Fruit fly (Drosophila melanogaster) whole organism, embryonic: ENCODE data around the gene pim.

Source experiments
- Ada2b ChIP-seq: fragments of 200-800 bp; sonication (Bioruptor generic); IDR thresholded peaks from 2 replicates; pipeline ENCODE4 v1.3.6; 2022; ENCODE audit warnings: missing biosample characterization, missing genetic modification characterization
- BtbVII ChIP-seq: fragments of 200-800 bp; sonication (Bioruptor generic); optimal IDR thresholded peaks from 3 replicates; lab custom pipeline; 2017; ENCODE audit warnings: missing biosample characterization, mild to moderate bottlenecking, missing genetic modification characterization
- CG10209 ChIP-seq: fragments of 200-800 bp; sonication (Bioruptor generic); optimal IDR thresholded peaks from 3 replicates; lab custom pipeline; 2017; ENCODE audit warnings: missing biosample characterization, mild to moderate bottlenecking, missing genetic modification characterization, missing genetic modification reagents
- CG10654 ChIP-seq: fragments of 200-800 bp; sonication (Bioruptor generic); optimal IDR thresholded peaks from 2 replicates; lab custom pipeline; 2016; ENCODE audit warnings: missing biosample characterization, missing genetic modification characterization
- CG11093 ChIP-seq: fragments of 200-800 bp; sonication (Bioruptor generic); IDR thresholded peaks from 3 replicates; pipeline ENCODE4 v1.3.6; 2022; ENCODE audit warnings: missing biosample characterization, missing genetic modification characterization
- CG11456 ChIP-seq: fragments of 200-800 bp; sonication (Bioruptor generic); IDR thresholded peaks from 3 replicates; pipeline ENCODE4 v1.3.6; 2022; ENCODE audit warnings: missing biosample characterization, missing genetic modification characterization
- CG11560 ChIP-seq: fragments of 200-800 bp; sonication (Bioruptor generic); IDR thresholded peaks from 3 replicates; pipeline ENCODE4 v1.3.6; 2022; ENCODE audit warnings: missing biosample characterization, missing genetic modification characterization
- CG11695 ChIP-seq: fragments of 200-800 bp; sonication (Bioruptor generic); IDR thresholded peaks from 3 replicates; pipeline ENCODE4 v1.3.6; 2022; ENCODE audit warnings: missing biosample characterization, missing genetic modification characterization
- CG11723 ChIP-seq: fragments of 200-800 bp; sonication (Bioruptor generic); optimal IDR thresholded peaks from 2 replicates; lab custom pipeline; 2017; ENCODE audit warnings: missing biosample characterization, mild to moderate bottlenecking, missing genetic modification characterization
- CG1233 ChIP-seq: fragments of 200-800 bp; sonication (Bioruptor generic); optimal IDR thresholded peaks from 4 replicates; lab custom pipeline; 2018; ENCODE audit warnings: missing biosample characterization, mild to moderate bottlenecking, missing genetic modification characterization
- CG15073 ChIP-seq: fragments of 200-800 bp; sonication (Bioruptor generic); optimal IDR thresholded peaks from 2 replicates; lab custom pipeline; 2016; ENCODE audit warnings: missing biosample characterization, missing genetic modification characterization
- CG1792 ChIP-seq: fragments of 200-800 bp; sonication (Bioruptor generic); optimal IDR thresholded peaks from 2 replicates; lab custom pipeline; 2016; ENCODE audit warnings: missing biosample characterization, missing genetic modification characterization
- CG18764 ChIP-seq: fragments of 200-800 bp; sonication (Bioruptor generic); optimal IDR thresholded peaks from 3 replicates; lab custom pipeline; 2016; ENCODE audit warnings: missing biosample characterization, missing genetic modification characterization
- CG2875 ChIP-seq: fragments of 200-800 bp; sonication (Bioruptor generic); optimal IDR thresholded peaks from 2 replicates; lab custom pipeline; 2017; ENCODE audit warnings: missing biosample characterization, mild to moderate bottlenecking, missing genetic modification characterization, missing genetic modification reagents
- CG31388 ChIP-seq: fragments of 200-800 bp; sonication (Bioruptor generic); optimal IDR thresholded peaks from 2 replicates; lab custom pipeline; 2016; ENCODE audit warnings: missing biosample characterization, missing genetic modification characterization
- CG3163 ChIP-seq: fragments of 200-800 bp; sonication (Bioruptor generic); optimal IDR thresholded peaks from 3 replicates; lab custom pipeline; 2016; ENCODE audit warnings: missing biosample characterization, missing genetic modification characterization
- CG3726 ChIP-seq: fragments of 200-800 bp; sonication (Bioruptor generic); IDR thresholded peaks from 3 replicates; pipeline ENCODE4, ENCODE4 v1.3.6; 2022; ENCODE audit warnings: missing biosample characterization, missing genetic modification characterization
- CG4328 ChIP-seq: fragments of 200-800 bp; sonication (Bioruptor generic); optimal IDR thresholded peaks from 3 replicates; lab custom pipeline; 2017; ENCODE audit warnings: missing biosample characterization, missing genetic modification reagents, missing genetic modification characterization
- CG4617 ChIP-seq: fragments of 200-800 bp; sonication (Bioruptor generic); optimal IDR thresholded peaks from 3 replicates; lab custom pipeline; 2016; ENCODE audit warnings: missing biosample characterization, missing genetic modification characterization, borderline replicate concordance
- CG8089 ChIP-seq: fragments of 200-800 bp; sonication (Bioruptor generic); optimal IDR thresholded peaks from 3 replicates; lab custom pipeline; 2016; ENCODE audit warnings: missing biosample characterization, missing genetic modification characterization
- CG8359 ChIP-seq: fragments of 200-800 bp; sonication (Bioruptor generic); optimal IDR thresholded peaks from 2 replicates; lab custom pipeline; 2017; ENCODE audit warnings: missing biosample characterization, mild to moderate bottlenecking, missing genetic modification characterization, borderline replicate concordance
- CG8388 ChIP-seq: fragments of 200-800 bp; sonication (Bioruptor generic); optimal IDR thresholded peaks from 2 replicates; lab custom pipeline; 2019; ENCODE audit warnings: missing biosample characterization, mild to moderate bottlenecking, missing genetic modification characterization, moderate library complexity
- CG8944 ChIP-seq: fragments of 200-800 bp; sonication (Bioruptor generic); optimal IDR thresholded peaks from 3 replicates; lab custom pipeline; 2016; ENCODE audit warnings: missing biosample characterization, missing genetic modification characterization
- CG9437 ChIP-seq: fragments of 200-800 bp; sonication (Bioruptor generic); optimal IDR thresholded peaks from 2 replicates; lab custom pipeline; 2018; ENCODE audit warnings: missing biosample characterization, mild to moderate bottlenecking, missing genetic modification characterization
- CHES-1-like ChIP-seq: fragments of 200-800 bp; sonication (Bioruptor generic); optimal IDR thresholded peaks from 2 replicates; lab custom pipeline; 2016; ENCODE audit warnings: missing biosample characterization, missing genetic modification characterization
- Dip2 ChIP-seq: fragments of 200-800 bp; sonication (Bioruptor generic); IDR thresholded peaks from 2 replicates; pipeline ENCODE4 v1.3.6; 2022; ENCODE audit warnings: missing biosample characterization, missing genetic modification characterization
- Dref ChIP-seq: fragments of 200-800 bp; sonication (Bioruptor generic); IDR thresholded peaks from 2 replicates; pipeline ENCODE4 v1.3.6; 2022; ENCODE audit warnings: missing biosample characterization, missing genetic modification characterization
- ERR ChIP-seq: fragments of 200-800 bp; sonication (Bioruptor generic); optimal IDR thresholded peaks from 2 replicates; lab custom pipeline; 2016; ENCODE audit warnings: missing biosample characterization, missing genetic modification characterization
- Eip74EF ChIP-seq, 2 experiments: fragments of 200-800 bp in 1 of 2; fragments of >200 bp in 1 of 2; sonication (Bioruptor generic) in 1 of 2; optimal IDR thresholded peaks; 2 replicates each; lab custom pipeline; 2017 to 2019; ENCODE audit warnings: missing biosample characterization in 2 of 2, missing genetic modification characterization in 2 of 2, mild to moderate bottlenecking in 1 of 2, moderate library complexity in 1 of 2
- H2.0 ChIP-seq: fragments of 200-800 bp; sonication (Bioruptor generic); IDR thresholded peaks from 2 replicates; pipeline ENCODE4 v1.3.6; 2022; ENCODE audit warnings: missing biosample characterization, missing genetic modification characterization
- Lhr ChIP-seq: fragments of 200-800 bp; sonication (Bioruptor generic); optimal IDR thresholded peaks from 3 replicates; lab custom pipeline; 2017; ENCODE audit warnings: mild to moderate bottlenecking, missing biosample characterization, missing genetic modification reagents, missing genetic modification characterization
- Meics ChIP-seq: fragments of 200-800 bp; sonication (Bioruptor generic); optimal IDR thresholded peaks from 2 replicates; lab custom pipeline; 2017; ENCODE audit warnings: missing biosample characterization, mild to moderate bottlenecking, missing genetic modification characterization
- PHDP ChIP-seq: fragments of 200-800 bp; sonication (Bioruptor generic); optimal IDR thresholded peaks from 3 replicates; lab custom pipeline; 2018; ENCODE audit warnings: missing biosample characterization, mild to moderate bottlenecking, missing genetic modification characterization, moderate library complexity
- Sox100B ChIP-seq: fragments of 200-800 bp; sonication (Bioruptor generic); optimal IDR thresholded peaks from 3 replicates; lab custom pipeline; 2018; ENCODE audit warnings: missing biosample characterization, mild to moderate bottlenecking, missing genetic modification characterization
- Spps ChIP-seq: fragments of 200-800 bp; sonication (Bioruptor generic); optimal IDR thresholded peaks from 2 replicates; lab custom pipeline; 2018; ENCODE audit warnings: missing biosample characterization, mild to moderate bottlenecking, missing genetic modification characterization
- Xbp1 ChIP-seq: fragments of 200-800 bp; sonication (Bioruptor generic); optimal IDR thresholded peaks from 3 replicates; lab custom pipeline; 2016; ENCODE audit warnings: missing biosample characterization, mild to moderate bottlenecking, missing genetic modification characterization
- amos ChIP-seq: fragments of 200-800 bp; sonication (Bioruptor generic); IDR thresholded peaks from 2 replicates; pipeline ENCODE4 v1.3.6; 2022; ENCODE audit warnings: missing biosample characterization, missing genetic modification characterization; ENCODE audit not compliant: partially characterized antibody
- bbx ChIP-seq: fragments of 200-800 bp; sonication (Bioruptor generic); IDR thresholded peaks from 2 replicates; pipeline ENCODE4 v1.3.6; 2022; ENCODE audit warnings: missing biosample characterization, missing genetic modification characterization; ENCODE audit not compliant: partially characterized antibody
- chm ChIP-seq: fragments of 200-800 bp; sonication (Bioruptor generic); IDR thresholded peaks from 2 replicates; pipeline ENCODE4 v1.3.6; 2022; ENCODE audit warnings: missing biosample characterization, missing genetic modification characterization
- crc ChIP-seq: fragments of 200-800 bp; sonication (Bioruptor generic); optimal IDR thresholded peaks from 2 replicates; lab custom pipeline; 2016; ENCODE audit warnings: missing biosample characterization, missing genetic modification characterization
- disco-r ChIP-seq: fragments of 200-800 bp; sonication (Bioruptor generic); optimal IDR thresholded peaks from 2 replicates; lab custom pipeline; 2016; ENCODE audit warnings: missing biosample characterization, missing genetic modification characterization
- dmrt11E ChIP-seq: fragments of 200-800 bp; sonication (Bioruptor generic); optimal IDR thresholded peaks from 3 replicates; lab custom pipeline; 2018; ENCODE audit warnings: missing biosample characterization, mild to moderate bottlenecking, missing genetic modification characterization, moderate library complexity
- ewg ChIP-seq: fragments of 200-800 bp; sonication (Bioruptor generic); optimal IDR thresholded peaks from 3 replicates; lab custom pipeline; 2017; ENCODE audit warnings: mild to moderate bottlenecking, missing biosample characterization, missing genetic modification reagents, missing genetic modification characterization
- grn ChIP-seq: fragments of 200-800 bp; sonication (Bioruptor generic); optimal IDR thresholded peaks from 3 replicates; lab custom pipeline; 2017; ENCODE audit warnings: missing biosample characterization, missing genetic modification characterization
- gsb ChIP-seq: fragments of 200-800 bp; sonication (Bioruptor generic); IDR thresholded peaks from 2 replicates; pipeline ENCODE4 v1.3.6; 2022; ENCODE audit warnings: missing biosample characterization, missing genetic modification characterization
- kay ChIP-seq: fragments of 200-800 bp; sonication (Bioruptor generic); optimal IDR thresholded peaks from 2 replicates; lab custom pipeline; 2016; ENCODE audit warnings: missing biosample characterization, missing genetic modification characterization
- kni ChIP-seq: fragments of 200-800 bp; sonication (Bioruptor generic); optimal IDR thresholded peaks from 3 replicates; lab custom pipeline; 2017; ENCODE audit warnings: mild to moderate bottlenecking, missing biosample characterization, missing genetic modification reagents, missing genetic modification characterization
- pan ChIP-seq, 4 experiments: fragments of >200 bp in 3 of 4; fragments of 200-800 bp in 1 of 4; sonication (Bioruptor generic) in 1 of 4; optimal IDR thresholded peaks in 3 of 4; IDR thresholded peaks in 1 of 4; 2 replicates each; pipeline versions ENCODE4 v1.3.6 to Lab custom; 2017 to 2022; ENCODE audit warnings: missing biosample characterization in 2 of 4, missing genetic modification characterization in 2 of 4, mixed read lengths in 1 of 4
- psq ChIP-seq: fragments of 200-800 bp; sonication (Bioruptor generic); optimal IDR thresholded peaks from 2 replicates; lab custom pipeline; 2017; ENCODE audit warnings: missing biosample characterization, missing genetic modification characterization
- tin ChIP-seq: fragments of 200-800 bp; sonication (Bioruptor generic); optimal IDR thresholded peaks from 3 replicates; lab custom pipeline; 2016; ENCODE audit warnings: missing biosample characterization, missing genetic modification characterization
- z ChIP-seq: fragments of 200-800 bp; sonication (Bioruptor generic); IDR thresholded peaks from 3 replicates; pipeline ENCODE4 v1.3.6; 2022; ENCODE audit warnings: missing biosample characterization, missing genetic modification characterization

pim gene

dm6 chr2L:10356508-10356907 is 6.3 kb upstream of the pim start, which contains the start of the genes CtsL4 and ClpP (continued):
- TF ChIP-seq CG18764 (GFP tag; lab: Kevin White, UChicago), result peak; percentile 17
- peak; percentile 13 for TF ChIP-seq kay (GFP tag; lab: Kevin White, UChicago)
- TF ChIP-seq CG31388 (GFP tag; lab: Kevin White, UChicago), result no peak
- peak; percentile 37 for TF ChIP-seq Ada2b
- TF ChIP-seq Lhr (GFP tag; lab: Kevin White, UChicago), result peak; percentile 62
- TF ChIP-seq CG1233, result no peak
- TF ChIP-seq CG15073 (GFP tag; lab: Kevin White, UChicago), result no peak
- TF ChIP-seq CG8944, result peak; percentile 20
- TF ChIP-seq psq (GFP tag; lab: Kevin White, UChicago), result no peak
- TF ChIP-seq amos (GFP tag; lab: Robert Waterston, UW), result no peak
- peak; percentile 46 for TF ChIP-seq CHES-1-like (GFP tag; lab: Kevin White, UChicago)
- no peak for TF ChIP-seq CG1792
- peak; percentile 24 for TF ChIP-seq CG10209 (GFP tag; lab: Kevin White, UChicago)
- TF ChIP-seq PHDP (tag; lab: Kevin White, UChicago), result no peak
- no peak for TF ChIP-seq ERR (GFP tag; lab: Kevin White, UChicago)
- TF ChIP-seq CG10654, result peak; percentile 4
- TF ChIP-seq bbx (GFP tag; lab: Robert Waterston, UW), result no peak
- TF ChIP-seq CG3726, result no peak
- TF ChIP-seq grn (GFP tag; lab: Kevin White, UChicago), result no peak
- TF ChIP-seq crc (GFP tag; lab: Kevin White, UChicago), result no peak
- peak; percentile 71 for TF ChIP-seq Xbp1 (GFP tag; lab: Kevin White, UChicago)
- TF ChIP-seq tin (GFP tag; lab: Kevin White, UChicago), result peak; percentile 46
- TF ChIP-seq BtbVII, result no peak
- no peak for TF ChIP-seq Dref (GFP tag; lab: Robert Waterston, UW)
- peak; percentile 48 for TF ChIP-seq dmrt11E
- TF ChIP-seq CG11456 (GFP tag; lab: Robert Waterston, UW), result peak; percentile 35; the same call in 1 of the 3 replicates
- no peak for TF ChIP-seq Spps
- TF ChIP-seq CG9437 (GFP tag; lab: Kevin White, UChicago), result peak; percentile 36
- no peak for TF ChIP-seq Eip74EF (GFP tag; optimal IDR thresholded peaks at IDR 0.05; lab: Kevin White, UChicago)
- no peak for TF ChIP-seq gsb (GFP tag; lab: Robert Waterston, UW)
- TF ChIP-seq CG11695 (GFP tag; lab: Robert Waterston, UW), result no peak
- TF ChIP-seq Sox100B (GFP tag; lab: Kevin White, UChicago), result no peak
- no peak for TF ChIP-seq Meics (GFP tag; lab: Kevin White, UChicago)
- TF ChIP-seq z (GFP tag; lab: Robert Waterston, UW), result no peak
- TF ChIP-seq CG11093, result no peak
- TF ChIP-seq ewg (GFP tag; lab: Kevin White, UChicago), result no peak
- no peak for TF ChIP-seq CG11560 (tag; lab: Robert Waterston, UW)
- TF ChIP-seq CG4328 (GFP tag; lab: Kevin White, UChicago), result no peak
- peak; percentile 64; the same call in 1 of the 2 replicates for TF ChIP-seq chm (GFP tag; lab: Robert Waterston, UW)
- TF ChIP-seq CG3163 (GFP tag; lab: Kevin White, UChicago), result no peak
- TF ChIP-seq Dip2 (GFP tag; lab: Robert Waterston, UW), result no peak
- TF ChIP-seq CG8359 (GFP tag; lab: Kevin White, UChicago), result no peak
- peak; percentile 76 for TF ChIP-seq CG4617
- peak; percentile 68 for TF ChIP-seq CG8388 (GFP tag; lab: Kevin White, UChicago)
- TF ChIP-seq CG11723 (GFP tag; lab: Kevin White, UChicago), result peak; percentile 99
- no peak for TF ChIP-seq disco-r (GFP tag; lab: Kevin White, UChicago)
- TF ChIP-seq pan (optimal IDR thresholded peaks at IDR 0.05; lab: Kevin White, UChicago), result no peak
- TF ChIP-seq pan (GFP tag; optimal IDR thresholded peaks at IDR 0.05 in 1 of 2, IDR thresholded peaks at IDR 0.05 in 1 of 2), result peak in 1 of 2 experiments; percentile 64
- TF ChIP-seq kni (GFP tag; lab: Kevin White, UChicago), result no peak
- peak; percentile 20 for TF ChIP-seq CG2875 (GFP tag; lab: Kevin White, UChicago)
- no peak for TF ChIP-seq H2.0 (GFP tag; lab: Robert Waterston, UW)
- TF ChIP-seq CG8089 (GFP tag; lab: Kevin White, UChicago), result peak; percentile 17
